Worm (Caenorhabditis elegans) whole organism, early embryonic: ENCODE results near the gene ZC449.4.

ENCODE experiments used
- ama-1 ChIP-seq: fragments of 150-350 bp; optimal IDR thresholded peaks from 2 replicates; lab custom pipeline; 2014
- ceh-36 ChIP-seq: sonication (generic microtip); optimal IDR thresholded peaks from 2 replicates; lab custom pipeline; 2016; ENCODE audit warnings: missing genetic modification characterization, inconsistent platforms, missing compliant biosample characterization
- hmbx-1 ChIP-seq: sonication (generic microtip); optimal IDR thresholded peaks from 2 replicates; lab custom pipeline; 2016; ENCODE audit warnings: mild to moderate bottlenecking, missing genetic modification characterization, missing compliant biosample characterization
- tbx-37 ChIP-seq: fragments of 200-800 bp; sonication (Bioruptor generic); conservative IDR thresholded peaks from 2 replicates; pipeline ENCODE4 v1.3.6; 2022; ENCODE audit warnings: missing genetic modification reagents, missing genetic modification characterization, missing compliant biosample characterization

DNA sequence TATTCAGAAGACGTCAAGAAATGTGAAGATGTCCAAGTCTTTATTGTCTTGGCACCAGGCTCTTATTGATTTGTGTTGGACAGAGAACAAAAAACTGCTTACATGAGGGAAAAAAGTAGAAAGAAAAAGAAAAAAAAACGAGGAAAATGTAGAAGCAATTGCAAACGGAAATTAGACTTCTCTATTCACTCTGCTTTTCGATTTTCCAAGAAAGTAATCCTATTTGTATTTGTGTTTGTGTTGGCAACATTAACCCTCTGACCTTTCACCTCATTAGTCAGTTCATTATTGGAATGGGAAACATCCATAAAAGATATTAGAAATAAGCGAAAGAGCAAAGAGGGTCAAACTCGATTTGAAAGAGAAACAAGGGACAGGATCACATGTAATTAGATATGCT lies 2.0 kb downstream of the ZC449.4 start:
- TF ChIP-seq tbx-37 (GFP tag; lab: Robert Waterston, UW) (no peak), hmbx-1 (no peak), ama-1 (lab: Kevin White, UChicago) (no peak), ceh-36 (tag; lab: Kevin White, UChicago) (no peak)
